Worm (Caenorhabditis elegans): ENCODE measurements around the gene hsp-17.

Gene hsp-17

DNA sequence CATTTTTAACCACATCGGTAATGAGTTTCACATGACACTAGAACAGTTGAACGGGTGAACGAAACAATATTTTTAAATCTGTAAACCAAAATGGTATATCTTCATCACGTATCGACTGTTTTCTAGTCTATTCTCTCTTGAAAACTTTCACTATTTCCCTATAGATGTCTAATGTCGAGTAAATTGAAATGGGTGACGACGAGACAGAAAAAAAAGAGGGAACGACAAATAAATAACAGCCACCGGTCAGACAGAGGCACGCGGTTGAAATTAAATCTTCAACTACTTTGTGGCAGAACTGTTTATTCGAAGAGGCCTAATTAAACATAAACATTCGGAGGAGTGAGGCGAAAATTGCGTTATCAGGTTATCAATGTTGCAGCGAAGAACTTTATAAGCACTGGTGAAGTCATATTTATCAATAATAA lies 48.7 kb upstream of the hsp-17 start (continued):
- TF ChIP-seq nhr-84 (tag; optimal IDR thresholded peaks at IDR 0.05) = no peak
- TF ChIP-seq skn-1 (tag; optimal IDR thresholded peaks at IDR 0.05) = no peak
- no peak for TF ChIP-seq hlh-17 (GFP tag; optimal IDR thresholded peaks at IDR 0.05; ENCODE audit: borderline replicate concordance)
- TF ChIP-seq unc-30 (tag; optimal IDR thresholded peaks at IDR 0.05) = no peak
- no peak for TF ChIP-seq xbp-1 (tag; optimal IDR thresholded peaks at IDR 0.05)
- no peak for TF ChIP-seq zag-1 (tag; optimal IDR thresholded peaks at IDR 0.05)
- no peak for TF ChIP-seq lin-39 (tag; optimal IDR thresholded peaks at IDR 0.05)
- TF ChIP-seq blmp-1 (tag; optimal IDR thresholded peaks at IDR 0.05) = peak; percentile 69
- no peak for TF ChIP-seq sptf-1 (tag; optimal IDR thresholded peaks at IDR 0.05)
- TF ChIP-seq dsc-1 (tag; optimal IDR thresholded peaks at IDR 0.05) = no peak
- TF ChIP-seq grh-1 (GFP tag; IDR thresholded peaks at IDR 0.05) = no peak
- TF ChIP-seq sup-37 (GFP tag; optimal IDR thresholded peaks at IDR 0.05) = no peak
- no peak for TF ChIP-seq tbx-2 (tag; optimal IDR thresholded peaks at IDR 0.05)
- TF ChIP-seq alr-1 (tag; optimal IDR thresholded peaks at IDR 0.05; ENCODE audit: borderline replicate concordance) = no peak
- no peak for TF ChIP-seq unc-62 (GFP tag; optimal IDR thresholded peaks at IDR 0.05)
- no peak for TF ChIP-seq swsn-7 (tag; optimal IDR thresholded peaks at IDR 0.05)
- no peak for TF ChIP-seq egl-13 (tag; optimal IDR thresholded peaks at IDR 0.05)
- TF ChIP-seq nhr-11 (tag; optimal IDR thresholded peaks at IDR 0.05) = no peak
- no peak for TF ChIP-seq unc-86 (tag; optimal IDR thresholded peaks at IDR 0.05)
- TF ChIP-seq zip-4 (GFP tag; optimal IDR thresholded peaks at IDR 0.05) = no peak
- TF ChIP-seq mep-1 (tag; optimal IDR thresholded peaks at IDR 0.05) = peak; percentile 42
- peak; percentile 32 for TF ChIP-seq nhr-20 (tag; optimal IDR thresholded peaks at IDR 0.05)
- TF ChIP-seq mab-9 (GFP tag; IDR thresholded peaks at IDR 0.05) = no peak
- no peak for TF ChIP-seq snpc-4 (tag; optimal IDR thresholded peaks at IDR 0.05)
- TF ChIP-seq mdl-1 (tag; optimal IDR thresholded peaks at IDR 0.05) = no peak
- no peak for TF ChIP-seq aly-2 (tag; optimal IDR thresholded peaks at IDR 0.05)
- TF ChIP-seq pag-3 (tag; optimal IDR thresholded peaks at IDR 0.05; ENCODE audit: borderline replicate concordance, insufficient read depth) = peak; percentile 52
- TF ChIP-seq elt-2 (tag; optimal IDR thresholded peaks at IDR 0.05) = peak; percentile 66
- no peak for TF ChIP-seq C04F5.9 (tag; optimal IDR thresholded peaks at IDR 0.05)
- no peak for TF ChIP-seq rnt-1 (tag; optimal IDR thresholded peaks at IDR 0.05)
- TF ChIP-seq isw-1 (GFP tag; IDR thresholded peaks at IDR 0.05) = no peak
- TF ChIP-seq unc-98 (GFP tag; IDR thresholded peaks at IDR 0.05) = no peak
- no peak for TF ChIP-seq Y116A8C.19 (tag; optimal IDR thresholded peaks at IDR 0.05; ENCODE audit: borderline replicate concordance)
- TF ChIP-seq ceh-8 (GFP tag; optimal IDR thresholded peaks at IDR 0.05) = no peak
- no peak for TF ChIP-seq nhr-77 (tag; optimal IDR thresholded peaks at IDR 0.05)
- TF ChIP-seq fkh-8 (tag; optimal IDR thresholded peaks at IDR 0.05) = no peak
- TF ChIP-seq jun-1 (tag; optimal IDR thresholded peaks at IDR 0.05) = no peak
- peak; percentile 26 for TF ChIP-seq snu-23 (GFP tag; optimal IDR thresholded peaks at IDR 0.05)
- no peak for TF ChIP-seq lin-15B (tag; optimal IDR thresholded peaks at IDR 0.05)
- TF ChIP-seq nhr-90 (tag; optimal IDR thresholded peaks at IDR 0.05; ENCODE audit: poor library complexity) = no peak
- TF ChIP-seq dpl-1 (GFP tag; optimal IDR thresholded peaks at IDR 0.05) = no peak
- TF ChIP-seq mef-2 (tag; optimal IDR thresholded peaks at IDR 0.05) = no peak
- peak in 1 of 2 experiments; percentile 36 for TF ChIP-seq lin-35 (GFP tag; optimal IDR thresholded peaks at IDR 0.05)
- no peak for TF ChIP-seq efl-3 (GFP tag; optimal IDR thresholded peaks at IDR 0.05)

DNA sequence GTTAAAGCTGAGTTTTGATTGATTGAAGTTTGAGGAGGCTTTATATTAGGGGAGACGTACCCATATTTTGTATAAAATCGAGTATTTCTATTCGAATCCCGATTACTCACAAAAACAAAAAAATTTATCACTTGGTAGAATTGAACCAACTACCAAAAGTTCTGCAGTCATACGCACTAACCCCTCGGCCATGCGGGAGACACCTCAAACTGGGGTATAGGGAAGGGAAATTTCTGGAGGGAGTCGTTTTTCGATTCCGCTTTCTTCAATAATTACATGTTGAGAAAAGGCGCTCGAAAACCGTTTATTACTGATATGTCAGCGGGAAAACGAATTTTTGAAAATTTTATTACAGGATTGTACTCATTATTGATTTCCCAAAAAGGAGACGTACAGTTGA lies 45.6 kb upstream of the hsp-17 start:
- peak; percentile 35 for TF ChIP-seq rnt-1 (tag; optimal IDR thresholded peaks at IDR 0.05)
- peak; percentile 37 for TF ChIP-seq nhr-19 (GFP tag; conservative IDR thresholded peaks at IDR 0.05)
